Fruit fly (Drosophila melanogaster) whole organism, embryonic: ENCODE results near the gene Smu1.

ENCODE experiments used
- Adf1 ChIP-seq: fragments of 200-800 bp; sonication (Bioruptor generic); IDR thresholded peaks from 2 replicates; pipeline ENCODE4 v1.3.6; 2022; ENCODE audit warnings: missing biosample characterization, missing genetic modification characterization
- CG14860 ChIP-seq: fragments of 200-800 bp; sonication (Bioruptor generic); IDR thresholded peaks from 3 replicates; pipeline ENCODE4 v1.3.6; 2022; ENCODE audit warnings: missing biosample characterization, missing genetic modification characterization; ENCODE audit not compliant: partially characterized antibody
- CG1603 ChIP-seq: fragments of 200-800 bp; sonication (Bioruptor generic); optimal IDR thresholded peaks from 2 replicates; lab custom pipeline; 2019; ENCODE audit warnings: missing biosample characterization, mild to moderate bottlenecking, missing genetic modification characterization, moderate library complexity
- CG1647 ChIP-seq: fragments of 200-800 bp; sonication (Bioruptor generic); optimal IDR thresholded peaks from 3 replicates; lab custom pipeline; 2016; ENCODE audit warnings: missing biosample characterization, missing genetic modification characterization
- CG16863 ChIP-seq: fragments of 200-800 bp; sonication (Bioruptor generic); optimal IDR thresholded peaks from 3 replicates; lab custom pipeline; 2016; ENCODE audit warnings: missing biosample characterization, missing genetic modification characterization
- CG17829 ChIP-seq: fragments of 200-800 bp; optimal IDR thresholded peaks from 2 replicates; lab custom pipeline; 2019; ENCODE audit warnings: missing biosample characterization, mild to moderate bottlenecking, missing genetic modification characterization, moderate library complexity
- CG18764 ChIP-seq: fragments of 200-800 bp; sonication (Bioruptor generic); optimal IDR thresholded peaks from 3 replicates; lab custom pipeline; 2016; ENCODE audit warnings: missing biosample characterization, missing genetic modification characterization
- CG2199 ChIP-seq: fragments of 200-800 bp; sonication (Bioruptor generic); IDR thresholded peaks from 3 replicates; pipeline ENCODE4 v1.3.6; 2022; ENCODE audit warnings: missing biosample characterization, missing genetic modification characterization
- CG32767 ChIP-seq: fragments of 200-800 bp; sonication (Bioruptor generic); IDR thresholded peaks from 2 replicates; pipeline ENCODE4 v1.3.6; 2022; ENCODE audit warnings: missing biosample characterization, missing genetic modification characterization
- CG33557 ChIP-seq: fragments of 200-800 bp; sonication (Bioruptor generic); optimal IDR thresholded peaks from 2 replicates; lab custom pipeline; 2019; ENCODE audit warnings: missing biosample characterization, mild to moderate bottlenecking, missing genetic modification characterization, moderate library complexity
- CG34422 ChIP-seq: fragments of 200-800 bp; sonication (Bioruptor generic); IDR thresholded peaks from 3 replicates; pipeline ENCODE4 v1.3.6; 2022; ENCODE audit warnings: missing biosample characterization, missing genetic modification characterization
- CG6854 ChIP-seq: fragments of 200-800 bp; sonication (Bioruptor generic); optimal IDR thresholded peaks from 3 replicates; lab custom pipeline; 2017; ENCODE audit warnings: missing biosample characterization, mild to moderate bottlenecking, missing genetic modification characterization
- CG7745 ChIP-seq: fragments of 200-800 bp; sonication (Bioruptor generic); optimal IDR thresholded peaks from 2 replicates; lab custom pipeline; 2018; ENCODE audit warnings: missing biosample characterization, mild to moderate bottlenecking, missing genetic modification characterization, moderate library complexity
- CG9609 ChIP-seq: fragments of 200-800 bp; sonication (Bioruptor generic); optimal IDR thresholded peaks from 3 replicates; lab custom pipeline; 2016; ENCODE audit warnings: missing biosample characterization, missing genetic modification characterization
- CG9817 ChIP-seq: fragments of 200-800 bp; sonication (Bioruptor generic); optimal IDR thresholded peaks from 2 replicates; lab custom pipeline; 2018; ENCODE audit warnings: missing biosample characterization, mild to moderate bottlenecking, missing genetic modification characterization, moderate library complexity
- D19B ChIP-seq: fragments of 200-800 bp; sonication (Bioruptor generic); optimal IDR thresholded peaks from 2 replicates; lab custom pipeline; 2017; ENCODE audit warnings: missing biosample characterization, mild to moderate bottlenecking, missing genetic modification characterization
- H15 ChIP-seq: fragments of 200-800 bp; sonication (Bioruptor generic); IDR thresholded peaks from 3 replicates; pipeline ENCODE4 v1.3.6; 2022; ENCODE audit warnings: missing biosample characterization, missing genetic modification characterization
- Hr3 ChIP-seq: fragments of 200-800 bp; sonication (Bioruptor generic); optimal IDR thresholded peaks from 3 replicates; lab custom pipeline; 2016; ENCODE audit warnings: missing biosample characterization, missing genetic modification characterization
- Hr51 ChIP-seq, 2 experiments: fragments of 200-800 bp; sonication (Bioruptor generic); optimal IDR thresholded peaks; 2 replicates in 1 of 2; 3 replicates in 1 of 2; lab custom pipeline; 2016 to 2018; ENCODE audit warnings: missing biosample characterization in 2 of 2, missing genetic modification characterization in 2 of 2, mild to moderate bottlenecking in 1 of 2, moderate library complexity in 1 of 2
- Hr78 ChIP-seq, 2 experiments: fragments of 200-800 bp in 1 of 2; fragments of >200 bp in 1 of 2; sonication (Bioruptor generic) in 1 of 2; optimal IDR thresholded peaks; 2 replicates each; lab custom pipeline; 2017 to 2019; ENCODE audit warnings: missing biosample characterization in 2 of 2, missing genetic modification characterization in 2 of 2, mild to moderate bottlenecking in 1 of 2, moderate library complexity in 1 of 2
- MBD-R2 ChIP-seq: fragments of 200-800 bp; sonication (Bioruptor generic); IDR thresholded peaks from 2 replicates; pipeline ENCODE4 v1.3.6; 2022; ENCODE audit warnings: missing biosample characterization, missing genetic modification characterization
- Mad ChIP-seq: fragments of 200-800 bp; sonication (Bioruptor generic); optimal IDR thresholded peaks from 2 replicates; lab custom pipeline; 2016; ENCODE audit warnings: missing biosample characterization, missing genetic modification characterization
- Mrtf ChIP-seq: fragments of 200-800 bp; sonication (Bioruptor generic); IDR thresholded peaks from 3 replicates; pipeline ENCODE4 v1.3.6; 2022; ENCODE audit warnings: missing biosample characterization, missing genetic modification characterization
- NFAT ChIP-seq: fragments of 200-800 bp; sonication (Bioruptor generic); IDR thresholded peaks from 2 replicates; pipeline ENCODE4 v1.3.6; 2022; ENCODE audit warnings: missing biosample characterization, missing genetic modification characterization
- Side ChIP-seq: fragments of 200-800 bp; sonication (Bioruptor generic); optimal IDR thresholded peaks from 2 replicates; lab custom pipeline; 2016; ENCODE audit warnings: missing biosample characterization, missing genetic modification characterization
- chm ChIP-seq: fragments of 200-800 bp; sonication (Bioruptor generic); IDR thresholded peaks from 2 replicates; pipeline ENCODE4 v1.3.6; 2022; ENCODE audit warnings: missing biosample characterization, missing genetic modification characterization
- croc ChIP-seq: fragments of 200-800 bp; sonication (Bioruptor generic); conservative IDR thresholded peaks from 3 replicates; pipeline ENCODE4 v1.3.6; 2022; ENCODE audit warnings: missing biosample characterization, missing genetic modification characterization
- ems ChIP-seq: fragments of 200-800 bp; sonication (Bioruptor generic); optimal IDR thresholded peaks from 3 replicates; lab custom pipeline; 2016; ENCODE audit warnings: missing biosample characterization, missing genetic modification characterization
- eve ChIP-seq, 2 experiments: fragments of >200 bp; optimal IDR thresholded peaks; 2 replicates each; lab custom pipeline; 2017; ENCODE audit warnings: missing biosample characterization in 2 of 2, missing genetic modification characterization in 2 of 2
- exex ChIP-seq: fragments of 200-800 bp; sonication (Bioruptor generic); optimal IDR thresholded peaks from 4 replicates; lab custom pipeline; 2018; ENCODE audit warnings: missing biosample characterization, mild to moderate bottlenecking, missing genetic modification characterization, moderate library complexity
- eyg ChIP-seq: fragments of 200-800 bp; sonication (Bioruptor generic); optimal IDR thresholded peaks from 3 replicates; lab custom pipeline; 2016; ENCODE audit warnings: missing biosample characterization, missing genetic modification characterization
- gce ChIP-seq: fragments of 200-800 bp; sonication (Bioruptor generic); IDR thresholded peaks from 3 replicates; pipeline ENCODE4 v1.3.6; 2022; ENCODE audit warnings: missing biosample characterization, missing genetic modification characterization
- gcm ChIP-seq: fragments of 200-800 bp; sonication (Bioruptor generic); optimal IDR thresholded peaks from 2 replicates; lab custom pipeline; 2019; ENCODE audit warnings: missing biosample characterization, mild to moderate bottlenecking, missing genetic modification characterization, moderate library complexity
- hb ChIP-seq: fragments of 200-800 bp; sonication (Bioruptor generic); IDR thresholded peaks from 3 replicates; pipeline ENCODE4 v1.3.6; 2022; ENCODE audit warnings: missing biosample characterization, missing genetic modification characterization; ENCODE audit not compliant: partially characterized antibody
- her ChIP-seq: fragments of 200-800 bp; sonication (Bioruptor generic); optimal IDR thresholded peaks from 2 replicates; lab custom pipeline; 2016; ENCODE audit warnings: missing biosample characterization, missing genetic modification characterization
- hkb ChIP-seq, 2 experiments: fragments of 200-800 bp in 1 of 2; fragments of >200 bp in 1 of 2; sonication (Bioruptor generic) in 1 of 2; IDR thresholded peaks in 1 of 2; optimal IDR thresholded peaks in 1 of 2; 2 replicates each; pipeline versions ENCODE4 v1.3.6 to Lab custom; 2017 to 2022; ENCODE audit warnings: missing biosample characterization in 1 of 2, missing genetic modification characterization in 1 of 2
- knrl ChIP-seq: fragments of 200-800 bp; sonication (Bioruptor generic); IDR thresholded peaks from 3 replicates; pipeline ENCODE4 v1.3.6; 2022; ENCODE audit warnings: missing biosample characterization, missing genetic modification characterization; ENCODE audit not compliant: partially characterized antibody
- luna ChIP-seq: fragments of 200-800 bp; sonication (Bioruptor generic); optimal IDR thresholded peaks from 2 replicates; lab custom pipeline; 2016; ENCODE audit warnings: missing biosample characterization, missing genetic modification characterization
- p53 ChIP-seq: fragments of 200-800 bp; sonication (Bioruptor generic); optimal IDR thresholded peaks from 2 replicates; lab custom pipeline; 2016; ENCODE audit warnings: missing biosample characterization, missing genetic modification characterization
- peb ChIP-seq: fragments of 200-800 bp; sonication (Bioruptor generic); IDR thresholded peaks from 2 replicates; pipeline ENCODE4 v1.3.6; 2022; ENCODE audit warnings: missing biosample characterization, missing genetic modification characterization
- pho ChIP-seq: fragments of 200-800 bp; sonication (Bioruptor generic); optimal IDR thresholded peaks from 2 replicates; lab custom pipeline; 2016; ENCODE audit warnings: missing biosample characterization, missing genetic modification characterization
- rib ChIP-seq: fragments of 200-800 bp; sonication (Bioruptor generic); IDR thresholded peaks from 2 replicates; pipeline ENCODE4 v1.3.6; 2022; ENCODE audit warnings: missing biosample characterization, missing genetic modification characterization
- ro ChIP-seq: fragments of 200-800 bp; sonication (Bioruptor generic); IDR thresholded peaks from 2 replicates; pipeline ENCODE4 v1.3.6; 2022; ENCODE audit warnings: missing biosample characterization, missing genetic modification characterization
- seq ChIP-seq: fragments of 200-800 bp; sonication (Bioruptor generic); IDR thresholded peaks from 2 replicates; pipeline ENCODE4 v1.3.6; 2022; ENCODE audit warnings: missing biosample characterization, missing genetic modification characterization
- slbo ChIP-seq: fragments of 200-800 bp; sonication (Bioruptor generic); IDR thresholded peaks from 2 replicates; pipeline ENCODE4 v1.3.6; 2022; ENCODE audit warnings: missing biosample characterization, missing genetic modification characterization
- sr ChIP-seq: fragments of 200-800 bp; sonication (Bioruptor generic); IDR thresholded peaks from 3 replicates; pipeline ENCODE4 v1.3.6; 2022; ENCODE audit warnings: missing biosample characterization, missing genetic modification characterization
- stc ChIP-seq: fragments of 200-800 bp; sonication (Bioruptor generic); IDR thresholded peaks from 2 replicates; pipeline ENCODE4 v1.3.6; 2022; ENCODE audit warnings: missing biosample characterization, missing genetic modification characterization
- tgo ChIP-seq: fragments of 200-800 bp; sonication (Bioruptor generic); IDR thresholded peaks from 3 replicates; pipeline ENCODE4 v1.3.6; 2022; ENCODE audit warnings: missing biosample characterization, missing genetic modification characterization
- toy ChIP-seq: fragments of 200-800 bp; sonication (Bioruptor generic); IDR thresholded peaks from 2 replicates; pipeline ENCODE4 v1.3.6; 2022; ENCODE audit warnings: missing biosample characterization, missing genetic modification characterization
- trh ChIP-seq: fragments of 200-800 bp; sonication (Bioruptor generic); optimal IDR thresholded peaks from 2 replicates; lab custom pipeline; 2016; ENCODE audit warnings: missing biosample characterization, missing genetic modification characterization

Smu1 gene

dm6 chr3R:19023862-19024261 is 42.7 kb upstream of the Smu1 start, which contains the start of the genes CG6005 and CG14286 (continued):
- TF ChIP-seq NFAT: peak; percentile 92
- peak; percentile 46 for TF ChIP-seq CG9817
- no peak for TF ChIP-seq p53 (GFP tag; lab: Kevin White, UChicago)
- TF ChIP-seq CG18764 (GFP tag; lab: Kevin White, UChicago): peak; percentile 4
- TF ChIP-seq CG17829: peak; percentile 26
- TF ChIP-seq gce (GFP tag; lab: Robert Waterston, UW): peak; percentile 48; the same call in 1 of the 3 replicates
- TF ChIP-seq MBD-R2: peak; percentile 99
- peak; percentile 84 for TF ChIP-seq knrl (GFP tag; lab: Robert Waterston, UW)
- TF ChIP-seq eyg (GFP tag; lab: Kevin White, UChicago): no peak
- peak; percentile 65 for TF ChIP-seq ems (GFP tag; lab: Kevin White, UChicago)
- TF ChIP-seq pho (GFP tag; lab: Kevin White, UChicago): peak; percentile 64
- TF ChIP-seq ro (GFP tag; lab: Robert Waterston, UW): peak; percentile 57; the same call in 1 of the 2 replicates
- peak; percentile 62; the same call in 1 of the 3 replicates for TF ChIP-seq Mrtf (GFP tag; lab: Robert Waterston, UW)
- peak; percentile 19 to 72 for TF ChIP-seq Hr51 (GFP tag; optimal IDR thresholded peaks at IDR 0.05; lab: Kevin White, UChicago)
- no peak for TF ChIP-seq D19B (GFP tag; lab: Kevin White, UChicago)
- peak; percentile 94 for TF ChIP-seq slbo (GFP tag; lab: Robert Waterston, UW)
- peak; percentile 31 for TF ChIP-seq CG16863 (GFP tag; lab: Kevin White, UChicago)
- no peak for TF ChIP-seq exex (tag; lab: Kevin White, UChicago)
- peak; percentile 69 for TF ChIP-seq Mad (GFP tag; lab: Kevin White, UChicago)
- peak; percentile 52; the same call in 2 of the 3 replicates for TF ChIP-seq hb (GFP tag; lab: Robert Waterston, UW)
- TF ChIP-seq luna (GFP tag; lab: Kevin White, UChicago): no peak
- TF ChIP-seq eve (GFP tag; optimal IDR thresholded peaks at IDR 0.05; lab: Kevin White, UChicago): no peak
- peak; percentile 3 for TF ChIP-seq CG33557 (GFP tag; lab: Kevin White, UChicago)
- 0 out of 2 replicates have a peak, but pooled peaks have one; percentile 8 for TF ChIP-seq toy (GFP tag; lab: Robert Waterston, UW)
- TF ChIP-seq trh (GFP tag; lab: Kevin White, UChicago): no peak
- TF ChIP-seq CG32767 (GFP tag; lab: Robert Waterston, UW): no peak
- peak; percentile 85 for TF ChIP-seq chm
- TF ChIP-seq stc: 0 out of 2 replicates have a peak, but pooled peaks have one; percentile 32
- no peak for TF ChIP-seq CG2199
- TF ChIP-seq seq (GFP tag; lab: Robert Waterston, UW): peak; percentile 63; the same call in 1 of the 2 replicates
- no peak for TF ChIP-seq Hr78 (GFP tag; optimal IDR thresholded peaks at IDR 0.05; lab: Kevin White, UChicago)
- no peak; the same call in 2 of the 3 replicates for TF ChIP-seq croc
- peak; percentile 49 for TF ChIP-seq CG1647 (GFP tag; lab: Kevin White, UChicago)
- no peak for TF ChIP-seq CG6854
- TF ChIP-seq CG7745 (tag; lab: Kevin White, UChicago): no peak
- peak; percentile 33 for TF ChIP-seq Side (GFP tag; lab: Kevin White, UChicago)
- TF ChIP-seq peb (GFP tag; lab: Robert Waterston, UW): peak; percentile 39; the same call in 1 of the 2 replicates
- TF ChIP-seq tgo: peak; percentile 73
- peak; percentile 59 for TF ChIP-seq CG14860 (GFP tag; lab: Robert Waterston, UW)
- TF ChIP-seq hkb (optimal IDR thresholded peaks at IDR 0.05; lab: Kevin White, UChicago): no peak
- 0 out of 2 replicates have a peak, but pooled peaks have one; percentile 38 for TF ChIP-seq hkb (GFP tag; IDR thresholded peaks at IDR 0.05; lab: Robert Waterston, UW)
- TF ChIP-seq CG34422 (GFP tag; lab: Robert Waterston, UW): peak; percentile 89
- 0 out of 2 replicates have a peak, but pooled peaks have one; percentile 42 for TF ChIP-seq rib (GFP tag; lab: Robert Waterston, UW)
- TF ChIP-seq CG1603: peak; percentile 64
- peak; percentile 28; the same call in 1 of the 2 replicates for TF ChIP-seq Adf1 (GFP tag; lab: Robert Waterston, UW)
- TF ChIP-seq CG9609: peak; percentile 61
- TF ChIP-seq her (GFP tag; lab: Kevin White, UChicago): peak; percentile 48
- TF ChIP-seq Hr3 (GFP tag; lab: Kevin White, UChicago): peak; percentile 54
- TF ChIP-seq gcm (GFP tag; lab: Kevin White, UChicago): no peak
- TF ChIP-seq sr (GFP tag; lab: Robert Waterston, UW): 0 out of 3 replicates have a peak, but pooled peaks have one; percentile 18
- peak; percentile 58; the same call in 1 of the 3 replicates for TF ChIP-seq H15 (GFP tag; lab: Robert Waterston, UW)
